Fruit fly (Drosophila melanogaster): Measurements from ENCODE around the gene CG12499.

CG12499 gene

DNA sequence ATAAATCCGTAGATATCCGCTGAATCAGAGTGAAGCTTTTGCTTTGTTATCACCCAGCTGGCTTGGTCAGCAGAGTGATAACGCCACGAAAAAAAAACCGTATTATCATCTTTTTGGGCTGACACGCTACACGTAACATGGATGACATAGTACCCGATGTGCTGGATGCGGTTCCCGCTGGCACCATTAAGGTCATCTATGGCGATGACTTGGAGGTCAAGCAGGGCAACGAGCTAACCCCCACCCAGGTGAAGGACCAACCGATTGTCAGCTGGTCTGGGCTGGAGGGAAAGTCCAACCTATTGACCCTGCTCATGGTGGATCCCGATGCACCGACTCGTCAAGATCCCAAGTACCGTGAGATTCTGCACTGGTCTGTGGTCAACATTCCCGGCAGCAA, 18.8 kb upstream of the CG12499 start:
- TF ChIP-seq psq (optimal IDR thresholded peaks at IDR 0.05), result no peak
- TF ChIP-seq insv (optimal IDR thresholded peaks at IDR 0.05), result no peak
- no peak for TF ChIP-seq Myc (optimal IDR thresholded peaks at IDR 0.05)
- no peak for TF ChIP-seq Sin3A (optimal IDR thresholded peaks at IDR 0.05)
- no peak for TF ChIP-seq h (optimal IDR thresholded peaks at IDR 0.05)
- TF ChIP-seq ttk (optimal IDR thresholded peaks at IDR 0.05), result no peak

DNA sequence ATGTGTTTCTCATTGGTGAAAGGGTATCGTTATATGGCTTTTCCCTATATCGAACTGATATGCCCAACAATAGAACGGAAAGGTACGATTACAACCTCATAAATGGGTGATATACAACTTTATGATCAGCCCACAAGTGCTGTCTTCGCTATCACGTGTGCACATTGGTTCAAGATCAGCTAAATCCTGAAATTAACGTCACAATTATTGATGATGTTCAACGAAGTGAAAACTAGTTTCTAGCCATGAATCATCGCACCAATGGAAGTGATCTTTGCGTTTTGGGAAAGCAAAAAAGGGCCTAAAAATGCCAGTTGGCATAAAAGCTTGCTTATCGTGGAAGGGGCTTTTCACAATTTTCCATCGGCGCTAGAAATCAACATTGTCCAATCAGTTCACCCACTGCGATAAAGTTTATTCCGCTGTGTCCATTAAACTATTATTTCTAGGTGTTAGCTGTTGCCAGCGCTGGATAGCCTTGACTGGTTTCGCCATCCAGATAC, 18.3 kb upstream of the CG12499 start, which contains the start of gene CG7054:
Gene CG7054, plus strand, starts transcription at position 375 of the 503 bp plus-strand sequence.
- TF ChIP-seq ttk (optimal IDR thresholded peaks at IDR 0.05) (no peak), Sin3A (optimal IDR thresholded peaks at IDR 0.05) (no peak), insv (optimal IDR thresholded peaks at IDR 0.05) (no peak)

DNA sequence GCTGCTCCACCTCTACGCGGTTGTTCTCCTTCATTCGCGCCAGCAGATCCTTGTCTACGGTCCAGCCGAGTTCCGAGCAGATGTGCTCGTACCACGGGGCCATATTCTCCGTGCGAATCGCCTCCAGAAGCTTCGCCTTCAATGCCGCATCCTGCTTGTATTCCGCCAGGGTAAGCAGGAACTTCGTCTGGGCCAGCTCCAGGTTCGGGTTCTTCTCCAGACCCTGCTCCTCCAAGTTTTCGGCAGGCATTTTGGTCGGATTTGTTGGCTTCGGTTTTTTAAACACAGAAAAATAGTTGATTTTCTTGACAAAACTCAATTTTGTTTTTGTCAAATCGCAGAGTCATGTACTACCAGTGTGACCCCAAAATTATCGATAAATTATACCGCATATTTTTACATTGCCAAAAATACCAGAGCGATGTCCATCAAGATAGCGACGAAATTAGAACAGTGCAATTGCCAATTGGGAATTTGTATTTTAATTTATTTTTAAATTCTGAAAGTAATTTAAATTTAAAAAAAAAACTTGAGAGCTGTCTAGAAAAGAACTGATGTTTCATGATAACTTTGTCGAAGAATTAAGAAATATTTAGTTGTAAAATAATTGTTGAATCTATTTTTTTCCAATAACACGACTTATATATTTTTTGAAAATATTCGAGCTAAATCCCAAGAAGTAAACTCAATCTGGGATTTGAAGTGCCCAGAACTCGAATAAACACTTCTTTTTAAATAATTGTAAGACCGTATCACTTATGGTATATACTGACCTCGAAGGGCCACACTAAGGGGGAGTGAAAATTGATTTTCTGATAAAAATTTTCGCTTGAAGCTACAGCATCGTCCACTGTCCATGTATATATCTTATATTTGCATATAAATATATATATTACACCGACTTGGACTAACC, 15.5 kb upstream of the CG12499 start, which contains the start of the genes Rpn7 and AP-2mu:
Gene Rpn7, minus strand, starts transcription at position 382 of the 913 bp plus-strand sequence.
Gene AP-2mu, plus strand, starts transcription at position 783 of the 913 bp plus-strand sequence.
- TF ChIP-seq Myc (optimal IDR thresholded peaks at IDR 0.05), result no peak
- no peak for TF ChIP-seq h (optimal IDR thresholded peaks at IDR 0.05)

DNA sequence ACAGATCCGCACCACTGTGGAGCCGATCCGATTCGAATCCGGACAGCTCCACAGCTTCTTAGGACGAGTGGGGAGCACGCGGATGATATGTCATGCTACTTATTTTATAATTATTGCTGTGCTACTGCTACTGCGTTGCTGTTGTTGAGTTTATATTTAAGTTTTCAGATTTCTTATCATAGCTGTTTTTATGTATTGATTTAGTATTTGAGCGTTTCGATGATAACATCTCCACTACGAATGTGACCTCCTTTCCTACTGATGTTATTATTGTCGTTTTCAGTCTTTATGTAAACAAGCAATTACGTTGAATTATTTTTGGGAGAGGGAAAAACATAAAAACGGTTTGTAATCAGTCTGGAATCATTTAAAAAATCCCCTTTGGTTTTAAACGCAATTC, 9.6 kb upstream of the CG12499 start:
- TF ChIP-seq psq (optimal IDR thresholded peaks at IDR 0.05) (no peak), ttk (optimal IDR thresholded peaks at IDR 0.05) (no peak), Myc (optimal IDR thresholded peaks at IDR 0.05) (no peak), insv (optimal IDR thresholded peaks at IDR 0.05) (no peak), Sin3A (optimal IDR thresholded peaks at IDR 0.05) (no peak), h (optimal IDR thresholded peaks at IDR 0.05) (no peak)

DNA sequence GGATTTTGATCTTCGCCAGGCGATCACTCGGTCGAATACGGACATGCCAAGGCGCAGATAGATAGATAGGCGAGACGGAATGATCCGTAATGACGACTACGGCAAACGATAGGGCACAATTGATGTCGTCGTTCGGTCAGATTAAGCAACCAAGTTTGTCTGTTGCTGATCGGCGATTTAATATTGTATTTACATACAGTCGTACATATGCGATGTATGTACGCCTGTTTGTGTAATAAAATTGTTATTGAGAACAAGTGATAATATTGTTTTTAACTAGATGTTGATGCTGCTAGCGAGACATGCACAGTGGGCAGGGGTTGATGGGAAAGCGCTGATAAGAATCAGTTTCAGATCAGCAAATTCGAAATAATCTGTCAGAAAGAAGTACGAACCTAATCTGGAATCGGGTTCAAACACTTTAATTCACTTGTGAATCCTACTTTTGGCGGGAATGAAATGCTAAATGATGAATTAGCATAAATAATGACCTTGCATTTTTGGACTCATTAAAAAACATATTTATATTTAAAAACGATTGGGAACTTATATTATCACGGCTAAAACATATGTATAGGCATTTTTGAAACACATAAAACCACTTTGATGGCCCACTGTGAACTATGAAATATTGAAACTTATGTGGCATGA, 9.1 kb upstream of the CG12499 start:
- no peak for TF ChIP-seq ttk (optimal IDR thresholded peaks at IDR 0.05)
- no peak for TF ChIP-seq Sin3A (optimal IDR thresholded peaks at IDR 0.05)
- no peak for TF ChIP-seq Myc (optimal IDR thresholded peaks at IDR 0.05)
- TF ChIP-seq h (optimal IDR thresholded peaks at IDR 0.05), result no peak
- no peak for TF ChIP-seq psq (optimal IDR thresholded peaks at IDR 0.05)
- no peak for TF ChIP-seq insv (optimal IDR thresholded peaks at IDR 0.05)

DNA sequence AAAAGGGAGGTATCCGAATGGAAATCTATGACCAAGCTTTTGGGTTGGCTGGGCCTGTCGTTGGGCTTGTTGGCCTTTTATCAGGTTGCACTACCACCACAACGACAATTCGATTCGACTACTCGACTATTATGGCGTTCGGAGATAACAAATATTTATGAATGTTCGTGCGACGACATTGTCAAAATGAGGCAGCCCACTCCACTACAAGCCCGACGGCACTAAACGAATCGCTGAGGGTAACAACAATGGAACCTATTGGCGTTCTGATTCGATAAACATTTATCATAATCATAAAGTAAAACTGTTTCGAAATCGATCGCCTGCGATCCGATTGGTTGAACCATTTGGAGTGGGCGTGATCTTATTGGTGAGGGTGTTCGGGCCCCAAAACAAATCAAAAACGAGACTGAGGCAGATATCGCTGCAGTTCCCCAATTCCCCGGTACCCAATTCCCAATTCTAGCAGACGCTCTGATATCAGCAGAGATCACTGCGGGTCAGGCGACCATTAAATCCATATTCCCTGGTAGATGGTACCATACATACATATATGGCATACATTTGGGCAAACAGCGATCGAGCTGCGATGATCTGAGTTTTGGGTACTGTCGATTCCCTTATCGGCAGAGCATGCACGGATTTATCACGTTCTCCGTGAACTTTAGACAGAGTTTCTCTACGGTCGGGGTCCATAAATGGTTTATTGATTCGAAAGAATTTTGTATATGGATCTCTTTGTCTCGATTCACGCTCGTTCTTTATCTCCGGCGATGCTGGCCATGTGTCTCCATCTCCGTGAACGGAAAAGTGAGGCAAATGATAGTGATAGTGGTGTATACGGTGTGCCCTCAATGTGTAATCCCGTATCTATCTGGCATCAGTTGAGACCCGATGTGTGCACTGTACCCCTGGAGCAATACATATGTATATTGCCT, 8.3 kb upstream of the CG12499 start:
- TF ChIP-seq psq (optimal IDR thresholded peaks at IDR 0.05) (no peak), insv (optimal IDR thresholded peaks at IDR 0.05) (no peak), ttk (optimal IDR thresholded peaks at IDR 0.05) (no peak)

DNA sequence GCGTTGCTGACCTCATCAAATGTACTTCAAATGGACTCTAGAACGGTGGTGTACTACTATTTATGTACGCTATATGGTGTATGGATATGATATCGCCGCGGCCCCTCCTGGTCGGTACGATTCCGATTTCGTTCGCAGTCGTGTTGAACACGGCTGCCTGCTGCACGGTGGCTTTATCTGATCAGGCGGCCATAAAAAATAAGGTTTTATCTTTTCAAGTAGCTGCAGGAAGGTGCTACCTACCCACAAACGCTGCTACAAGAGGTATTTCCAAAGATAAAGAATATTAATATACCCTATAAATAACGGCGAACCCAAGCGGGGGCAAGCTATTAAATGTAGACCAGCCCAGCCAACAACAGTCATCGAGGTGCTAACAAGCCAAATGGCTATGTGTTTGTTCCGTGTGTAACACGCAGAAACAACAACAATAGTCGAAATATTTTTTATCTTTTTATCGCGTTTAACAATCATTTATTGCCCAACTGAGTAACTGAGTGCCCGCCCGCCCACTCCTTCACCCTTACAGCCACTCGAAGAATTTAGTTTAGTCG, 3.6 kb upstream of the CG12499 start:
- TF ChIP-seq insv (optimal IDR thresholded peaks at IDR 0.05) (no peak), Myc (optimal IDR thresholded peaks at IDR 0.05) (no peak), ttk (optimal IDR thresholded peaks at IDR 0.05) (no peak), h (optimal IDR thresholded peaks at IDR 0.05) (no peak)

DNA sequence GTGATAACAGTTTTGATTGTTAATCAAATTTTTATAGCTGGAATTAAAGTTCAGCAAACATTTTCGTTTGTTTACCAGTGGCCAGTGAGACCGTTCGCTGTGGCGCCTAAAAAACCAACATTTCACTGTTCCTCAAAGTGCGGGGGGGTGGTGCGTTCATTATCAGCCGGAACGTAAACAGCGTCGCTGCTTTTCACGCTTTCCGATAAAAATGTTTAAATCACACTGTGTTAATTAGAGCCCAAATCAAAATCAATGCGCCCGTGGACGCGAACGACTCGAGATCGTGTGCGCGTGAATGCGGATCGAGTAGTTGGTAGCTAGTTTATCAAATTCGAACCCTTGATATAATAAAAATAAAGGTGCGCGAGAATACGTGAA, 1.5 kb upstream of the CG12499 start, which contains the start of gene CG34376:
Gene CG34376, plus strand, starts transcription at position 226 of the 381 bp plus-strand sequence.
- TF ChIP-seq psq (optimal IDR thresholded peaks at IDR 0.05), result peak; percentile 39
- no peak for TF ChIP-seq ttk (optimal IDR thresholded peaks at IDR 0.05)
- no peak for TF ChIP-seq Sin3A (optimal IDR thresholded peaks at IDR 0.05)
- TF ChIP-seq insv (optimal IDR thresholded peaks at IDR 0.05), result no peak
- TF ChIP-seq h (optimal IDR thresholded peaks at IDR 0.05), result no peak

DNA sequence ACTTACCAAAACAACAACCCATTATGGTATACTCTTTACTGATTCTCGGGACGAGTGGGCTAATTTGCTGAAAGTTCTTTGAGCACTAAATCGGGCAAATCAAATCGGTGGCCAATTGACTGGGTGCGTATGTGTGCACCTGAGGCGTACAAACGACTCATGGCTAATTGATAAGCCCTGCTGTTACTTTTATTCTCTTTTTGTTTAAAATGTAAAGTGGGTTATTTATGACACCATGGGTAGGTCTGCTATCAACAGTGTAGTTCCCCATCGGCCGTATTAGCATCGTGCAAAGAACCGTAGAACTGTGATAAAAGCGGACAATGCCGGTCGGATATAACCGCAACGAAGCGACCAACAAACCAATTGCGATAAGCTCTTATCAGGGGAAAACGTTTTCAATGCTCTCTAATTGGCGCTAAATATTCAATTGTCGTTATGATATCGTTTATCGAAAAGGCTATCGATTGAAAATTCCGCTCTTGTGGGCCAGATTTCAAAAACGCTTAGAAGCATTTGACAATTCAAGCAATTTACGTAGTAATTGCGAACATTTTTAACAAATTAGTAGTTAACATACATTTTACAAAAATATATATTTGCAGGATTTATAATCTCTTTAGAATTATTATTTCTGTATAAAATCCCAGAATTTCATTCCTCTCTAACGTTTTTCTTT, 947 bp upstream of the CG12499 start, which contains the start of gene CG34288:
Gene CG34288, minus strand, starts transcription at position 69 of the 679 bp plus-strand sequence.
- TF ChIP-seq h (optimal IDR thresholded peaks at IDR 0.05) (no peak), insv (optimal IDR thresholded peaks at IDR 0.05) (no peak), ttk (optimal IDR thresholded peaks at IDR 0.05) (no peak), Myc (optimal IDR thresholded peaks at IDR 0.05) (no peak), Sin3A (optimal IDR thresholded peaks at IDR 0.05) (no peak), psq (optimal IDR thresholded peaks at IDR 0.05) (no peak)

DNA sequence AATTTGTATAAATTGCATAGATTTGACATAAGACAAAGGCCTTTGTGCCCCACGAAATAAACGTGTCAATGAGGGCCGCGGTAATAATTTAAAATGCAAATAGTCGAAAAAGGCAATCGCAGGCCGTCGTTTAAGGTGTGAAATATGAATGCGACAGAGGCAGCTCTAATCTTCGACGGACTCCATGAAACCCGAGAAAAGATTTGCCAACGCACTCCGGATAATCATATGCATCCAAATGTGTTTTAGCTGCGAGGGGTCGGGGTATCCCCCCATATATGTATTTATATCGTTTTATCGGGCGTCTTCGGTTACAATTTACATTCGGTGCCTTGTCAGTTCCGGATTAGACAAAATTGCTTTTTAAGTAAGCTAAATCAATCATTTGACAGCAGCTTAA, 8.1 kb downstream of the CG12499 start:
- TF ChIP-seq Sin3A (optimal IDR thresholded peaks at IDR 0.05), result no peak
- TF ChIP-seq psq (optimal IDR thresholded peaks at IDR 0.05), result no peak
- no peak for TF ChIP-seq Myc (optimal IDR thresholded peaks at IDR 0.05)
- no peak for TF ChIP-seq h (optimal IDR thresholded peaks at IDR 0.05)
- TF ChIP-seq ttk (optimal IDR thresholded peaks at IDR 0.05), result no peak
- TF ChIP-seq insv (optimal IDR thresholded peaks at IDR 0.05), result no peak

DNA sequence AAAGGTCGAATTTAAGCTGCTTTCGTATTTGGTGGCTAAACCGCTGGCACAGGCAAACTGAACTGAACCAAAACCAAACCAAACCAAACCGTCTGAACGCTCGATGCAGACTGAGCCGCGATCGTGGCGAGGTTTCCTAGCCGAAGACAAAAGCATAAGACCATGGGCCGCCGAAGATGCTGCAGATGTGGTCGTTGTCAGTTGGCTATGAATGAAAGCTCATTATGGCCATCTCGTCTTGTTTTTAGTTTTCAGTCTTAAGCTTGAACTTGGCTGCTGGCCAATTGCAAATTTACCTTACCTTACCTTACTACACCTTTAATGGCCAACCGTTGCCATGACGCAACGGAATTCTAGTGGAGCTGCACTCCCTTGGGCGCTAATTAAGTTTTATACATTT, 10.3 kb downstream of the CG12499 start, which contains the start of gene CG13847:
Gene CG13847, minus strand, starts transcription at position 101 of the 400 bp plus-strand sequence.
- TF ChIP-seq Myc (optimal IDR thresholded peaks at IDR 0.05) (no peak), h (optimal IDR thresholded peaks at IDR 0.05) (no peak), Sin3A (optimal IDR thresholded peaks at IDR 0.05) (no peak), ttk (optimal IDR thresholded peaks at IDR 0.05) (no peak), insv (optimal IDR thresholded peaks at IDR 0.05) (no peak), psq (optimal IDR thresholded peaks at IDR 0.05) (no peak)

Data from Kc167 (cell line).